Worm (Caenorhabditis elegans) whole organism, L4 larva: Measurements from ENCODE around the gene srbc-75.

Experiments used
- ZK546.5 ChIP-seq, 2 experiments: sonication (generic microtip); optimal IDR thresholded peaks; 2 replicates each; lab custom pipeline; 2017; ENCODE audit warnings: missing biosample characterization in 2 of 2, missing genetic modification characterization in 2 of 2
- lsy-2 ChIP-seq, 2 experiments: fragments of 150-350 bp in 1 of 2; sonication (generic microtip) in 1 of 2; optimal IDR thresholded peaks; 2 replicates each; lab custom pipeline; 2014 to 2017; ENCODE audit warnings: missing biosample characterization in 2 of 2, missing genetic modification characterization in 2 of 2
- mep-1 ChIP-seq: fragments of 150-350 bp; sonication (generic microtip); optimal IDR thresholded peaks from 3 replicates; lab custom pipeline; 2014; ENCODE audit warnings: missing biosample characterization, missing genetic modification characterization

DNA sequence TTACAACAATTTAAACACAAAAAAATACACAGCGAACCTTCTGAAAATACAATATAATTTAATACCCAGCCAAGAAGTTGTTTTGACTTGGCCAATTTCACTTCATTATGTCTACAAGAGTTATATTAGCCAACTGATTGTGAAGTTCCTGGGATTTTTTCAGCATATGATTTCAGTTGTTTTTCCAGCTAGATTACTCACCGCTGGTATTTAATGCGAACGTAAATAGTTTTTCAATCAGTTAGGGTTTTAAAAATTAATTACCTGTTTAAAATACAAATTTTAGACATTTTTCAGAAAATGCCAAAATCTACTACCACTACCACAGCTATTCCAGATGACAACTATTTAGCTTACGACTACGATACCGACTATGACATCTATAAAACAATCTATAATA, 28.0 kb upstream of the srbc-75 start, which contains the start of gene srw-14:
- no peak for TF ChIP-seq mep-1 (tag; lab: Kevin White, UChicago)
- TF ChIP-seq ZK546.5 (tag; optimal IDR thresholded peaks at IDR 0.05; lab: Kevin White, UChicago), result no peak
- no peak for TF ChIP-seq lsy-2 (tag; optimal IDR thresholded peaks at IDR 0.05; lab: Kevin White, UChicago)
